Fruit fly (Drosophila melanogaster) whole organism, embryonic: ENCODE data around the gene CG7320.

Source experiments
- Blimp-1 ChIP-seq: fragments of 200-800 bp; sonication (Bioruptor generic); optimal IDR thresholded peaks from 3 replicates; lab custom pipeline; 2018; ENCODE audit warnings: missing biosample characterization, missing genetic modification characterization, mild to moderate bottlenecking, moderate library complexity, missing genetic modification reagents
- CG11085 ChIP-seq: fragments of 200-800 bp; sonication (Bioruptor generic); IDR thresholded peaks from 2 replicates; pipeline ENCODE4 v1.3.6; 2022; ENCODE audit warnings: missing biosample characterization, missing genetic modification characterization
- CG11504 ChIP-seq: fragments of 200-800 bp; sonication (Bioruptor generic); optimal IDR thresholded peaks from 3 replicates; lab custom pipeline; 2019; ENCODE audit warnings: missing biosample characterization, mild to moderate bottlenecking, missing genetic modification characterization, moderate library complexity
- CG11695 ChIP-seq: fragments of 200-800 bp; sonication (Bioruptor generic); IDR thresholded peaks from 3 replicates; pipeline ENCODE4 v1.3.6; 2022; ENCODE audit warnings: missing biosample characterization, missing genetic modification characterization
- CG11696 ChIP-seq: fragments of 200-800 bp; sonication (Bioruptor generic); IDR thresholded peaks from 2 replicates; pipeline ENCODE4 v1.3.6; 2022; ENCODE audit warnings: missing biosample characterization, missing genetic modification characterization
- CG14014 ChIP-seq: fragments of 200-800 bp; sonication (Bioruptor generic); IDR thresholded peaks from 2 replicates; pipeline ENCODE4 v1.3.6; 2022; ENCODE audit warnings: missing biosample characterization, missing genetic modification characterization
- CG1529 ChIP-seq: fragments of 200-800 bp; sonication (Bioruptor generic); optimal IDR thresholded peaks from 3 replicates; lab custom pipeline; 2018; ENCODE audit warnings: missing biosample characterization, missing genetic modification characterization
- CG17361 ChIP-seq: fragments of 200-800 bp; sonication (Bioruptor generic); IDR thresholded peaks from 3 replicates; pipeline ENCODE4 v1.3.6; 2022; ENCODE audit warnings: missing biosample characterization, missing genetic modification characterization
- CG2120 ChIP-seq: fragments of 200-800 bp; sonication (Bioruptor generic); optimal IDR thresholded peaks from 3 replicates; lab custom pipeline; 2016; ENCODE audit warnings: missing biosample characterization, missing genetic modification characterization
- CG30020 ChIP-seq: fragments of 200-800 bp; optimal IDR thresholded peaks from 2 replicates; lab custom pipeline; 2019; ENCODE audit warnings: missing biosample characterization, mild to moderate bottlenecking, missing genetic modification characterization, moderate library complexity
- CG30403 ChIP-seq: fragments of 200-800 bp; sonication (Bioruptor generic); optimal IDR thresholded peaks from 3 replicates; lab custom pipeline; 2016; ENCODE audit warnings: missing biosample characterization, missing genetic modification characterization
- CG30431 ChIP-seq: fragments of 200-800 bp; sonication (Bioruptor generic); optimal IDR thresholded peaks from 2 replicates; lab custom pipeline; 2017; ENCODE audit warnings: missing biosample characterization, missing genetic modification characterization
- CG31441 ChIP-seq: fragments of 200-800 bp; sonication (Bioruptor generic); IDR thresholded peaks from 2 replicates; pipeline ENCODE4 v1.3.6; 2022; ENCODE audit warnings: missing biosample characterization, missing genetic modification characterization
- CG6272 ChIP-seq: fragments of 200-800 bp; sonication (Bioruptor generic); IDR thresholded peaks from 2 replicates; pipeline ENCODE4 v1.3.6; 2022; ENCODE audit warnings: missing biosample characterization, missing genetic modification characterization
- CG7786 ChIP-seq: fragments of 200-800 bp; sonication (Bioruptor generic); optimal IDR thresholded peaks from 2 replicates; lab custom pipeline; 2016; ENCODE audit warnings: missing biosample characterization, missing genetic modification characterization
- CHES-1-like ChIP-seq: fragments of 200-800 bp; sonication (Bioruptor generic); optimal IDR thresholded peaks from 2 replicates; lab custom pipeline; 2016; ENCODE audit warnings: missing biosample characterization, missing genetic modification characterization
- D ChIP-seq, 2 experiments: fragments of 200-800 bp in 1 of 2; fragments of >200 bp in 1 of 2; sonication (Bioruptor generic) in 1 of 2; optimal IDR thresholded peaks; 2 replicates in 1 of 2; 3 replicates in 1 of 2; lab custom pipeline; 2017; ENCODE audit warnings: mild to moderate bottlenecking in 1 of 2, missing biosample characterization in 1 of 2, missing genetic modification characterization in 1 of 2, missing genetic modification reagents in 1 of 2
- Dbx ChIP-seq: fragments of 200-800 bp; sonication (Bioruptor generic); IDR thresholded peaks from 3 replicates; pipeline ENCODE4 v1.3.6; 2022; ENCODE audit warnings: missing biosample characterization, missing genetic modification characterization
- Doc2 ChIP-seq: fragments of 200-800 bp; sonication (Bioruptor generic); IDR thresholded peaks from 2 replicates; pipeline ENCODE4 v1.3.6; 2022; ENCODE audit warnings: missing biosample characterization, missing genetic modification characterization
- Eip74EF ChIP-seq, 2 experiments: fragments of 200-800 bp in 1 of 2; fragments of >200 bp in 1 of 2; sonication (Bioruptor generic) in 1 of 2; optimal IDR thresholded peaks; 2 replicates each; lab custom pipeline; 2017 to 2019; ENCODE audit warnings: missing biosample characterization in 2 of 2, missing genetic modification characterization in 2 of 2, mild to moderate bottlenecking in 1 of 2, moderate library complexity in 1 of 2
- Ets97D ChIP-seq: fragments of 200-800 bp; sonication (Bioruptor generic); optimal IDR thresholded peaks from 3 replicates; lab custom pipeline; 2016; ENCODE audit warnings: missing biosample characterization, missing genetic modification characterization
- HHEX ChIP-seq: fragments of 200-800 bp; sonication (Bioruptor generic); optimal IDR thresholded peaks from 3 replicates; lab custom pipeline; 2017; ENCODE audit warnings: missing biosample characterization, mild to moderate bottlenecking, missing genetic modification characterization, missing genetic modification reagents
- HLH54F ChIP-seq: fragments of 200-800 bp; sonication (Bioruptor generic); optimal IDR thresholded peaks from 3 replicates; lab custom pipeline; 2016; ENCODE audit warnings: missing biosample characterization, missing genetic modification characterization
- NC2α ChIP-seq: fragments of 200-800 bp; sonication (Bioruptor generic); optimal IDR thresholded peaks from 2 replicates; lab custom pipeline; 2016; ENCODE audit warnings: missing biosample characterization, missing genetic modification characterization
- Nf-YA ChIP-seq: fragments of 200-800 bp; sonication (Bioruptor generic); IDR thresholded peaks from 2 replicates; pipeline ENCODE4 v1.3.6; 2022; ENCODE audit warnings: missing biosample characterization, missing genetic modification characterization
- NfI ChIP-seq: fragments of 200-800 bp; sonication (Bioruptor generic); optimal IDR thresholded peaks from 3 replicates; lab custom pipeline; 2018; ENCODE audit warnings: missing biosample characterization, mild to moderate bottlenecking, missing genetic modification characterization, moderate library complexity
- Poxn ChIP-seq: fragments of 200-800 bp; sonication (Bioruptor generic); IDR thresholded peaks from 2 replicates; pipeline ENCODE4 v1.3.6; 2022; ENCODE audit warnings: missing biosample characterization, missing genetic modification characterization
- Ssrp ChIP-seq: fragments of 200-800 bp; sonication (Bioruptor generic); optimal IDR thresholded peaks from 2 replicates; lab custom pipeline; 2018; ENCODE audit warnings: missing biosample characterization, mild to moderate bottlenecking, missing genetic modification characterization, moderate library complexity
- Xrp1 ChIP-seq: fragments of 200-800 bp; sonication (Bioruptor generic); IDR thresholded peaks from 2 replicates; pipeline ENCODE4 v1.3.6; 2022; ENCODE audit warnings: missing biosample characterization, missing genetic modification characterization
- YL-1 ChIP-seq: fragments of 200-800 bp; sonication (Bioruptor generic); optimal IDR thresholded peaks from 3 replicates; lab custom pipeline; 2017; ENCODE audit warnings: missing biosample characterization, mild to moderate bottlenecking, missing genetic modification characterization
- bsh ChIP-seq, 2 experiments: fragments of 200-800 bp; sonication (Bioruptor generic); optimal IDR thresholded peaks; 2 replicates each; lab custom pipeline; 2017 to 2018; ENCODE audit warnings: mild to moderate bottlenecking in 2 of 2, missing biosample characterization in 2 of 2, missing genetic modification characterization in 2 of 2, moderate library complexity in 1 of 2
- cato ChIP-seq: fragments of 200-800 bp; sonication (Bioruptor generic); optimal IDR thresholded peaks from 2 replicates; lab custom pipeline; 2016; ENCODE audit warnings: missing biosample characterization, missing genetic modification characterization, borderline replicate concordance
- crol ChIP-seq: fragments of 200-800 bp; sonication (Bioruptor generic); IDR thresholded peaks from 2 replicates; pipeline ENCODE4 v1.3.6; 2022; ENCODE audit warnings: missing biosample characterization, missing genetic modification characterization
- dimm ChIP-seq: fragments of 200-800 bp; sonication (Bioruptor generic); IDR thresholded peaks from 2 replicates; pipeline ENCODE4 v1.3.6; 2022; ENCODE audit warnings: missing biosample characterization, missing genetic modification characterization
- eve ChIP-seq, 2 experiments: fragments of >200 bp; optimal IDR thresholded peaks; 2 replicates each; lab custom pipeline; 2017; ENCODE audit warnings: missing biosample characterization in 2 of 2, missing genetic modification characterization in 2 of 2
- exex ChIP-seq: fragments of 200-800 bp; sonication (Bioruptor generic); optimal IDR thresholded peaks from 4 replicates; lab custom pipeline; 2018; ENCODE audit warnings: missing biosample characterization, mild to moderate bottlenecking, missing genetic modification characterization, moderate library complexity
- fru ChIP-seq: fragments of >200 bp; optimal IDR thresholded peaks from 2 replicates; lab custom pipeline; 2017
- gem ChIP-seq: fragments of 200-800 bp; sonication (Bioruptor generic); optimal IDR thresholded peaks from 2 replicates; lab custom pipeline; 2019; ENCODE audit warnings: missing biosample characterization, mild to moderate bottlenecking, missing genetic modification characterization, moderate library complexity
- insv ChIP-seq, 2 experiments: fragments of 200-800 bp; sonication (Bioruptor generic); optimal IDR thresholded peaks; 3 replicates each; lab custom pipeline; 2016 to 2018; ENCODE audit warnings: missing biosample characterization in 2 of 2, missing genetic modification characterization in 2 of 2
- kni ChIP-seq: fragments of 200-800 bp; sonication (Bioruptor generic); optimal IDR thresholded peaks from 3 replicates; lab custom pipeline; 2017; ENCODE audit warnings: mild to moderate bottlenecking, missing biosample characterization, missing genetic modification reagents, missing genetic modification characterization
- nau ChIP-seq: fragments of 200-800 bp; sonication (Bioruptor generic); optimal IDR thresholded peaks from 3 replicates; lab custom pipeline; 2017; ENCODE audit warnings: missing biosample characterization, mild to moderate bottlenecking, missing genetic modification characterization, missing genetic modification reagents
- nerfin-2 ChIP-seq: fragments of 200-800 bp; sonication (Bioruptor generic); IDR thresholded peaks from 2 replicates; pipeline ENCODE4 v1.3.6; 2022; ENCODE audit warnings: missing biosample characterization, missing genetic modification characterization; ENCODE audit not compliant: partially characterized antibody
- odd ChIP-seq: fragments of 200-800 bp; sonication (Bioruptor generic); optimal IDR thresholded peaks from 2 replicates; lab custom pipeline; 2017; ENCODE audit warnings: missing biosample characterization, mild to moderate bottlenecking, missing genetic modification characterization
- sd ChIP-seq: fragments of 200-800 bp; sonication (Bioruptor generic); optimal IDR thresholded peaks from 3 replicates; lab custom pipeline; 2018; ENCODE audit warnings: missing biosample characterization, mild to moderate bottlenecking, missing genetic modification characterization, moderate library complexity
- sens ChIP-seq: fragments of 200-800 bp; sonication (Bioruptor generic); peaks from one replicate; lab custom pipeline; 2016; ENCODE audit warnings: missing biosample characterization, missing genetic modification characterization
- slp2 ChIP-seq: fragments of 200-800 bp; sonication (Bioruptor generic); optimal IDR thresholded peaks from 2 replicates; lab custom pipeline; 2016; ENCODE audit warnings: missing biosample characterization, missing genetic modification characterization
- stwl ChIP-seq: fragments of 200-800 bp; sonication (Bioruptor generic); optimal IDR thresholded peaks from 3 replicates; lab custom pipeline; 2018; ENCODE audit warnings: missing biosample characterization, mild to moderate bottlenecking, missing genetic modification characterization, moderate library complexity
- zen2 ChIP-seq: fragments of 200-800 bp; sonication (Bioruptor generic); IDR thresholded peaks from 3 replicates; pipeline ENCODE4 v1.3.6; 2022; ENCODE audit warnings: missing biosample characterization, missing genetic modification characterization; ENCODE audit not compliant: partially characterized antibody

The CG7320 gene

dm6 chr3L:18240986-18241625, 39.8 kb downstream of the CG7320 start (continued):
- peak; percentile 11 for TF ChIP-seq CG30403 (GFP tag; lab: Kevin White, UChicago)
- peak; percentile 18; the same call in 1 of the 2 replicates for TF ChIP-seq CG31441 (GFP tag; lab: Robert Waterston, UW)
- TF ChIP-seq HLH54F, result no peak
- TF ChIP-seq CG11504, result peak; percentile 53
- no peak for TF ChIP-seq kni (GFP tag; lab: Kevin White, UChicago)
- peak; percentile 29 for TF ChIP-seq Blimp-1 (GFP tag; lab: Kevin White, UChicago)
- no peak for TF ChIP-seq Poxn (GFP tag; lab: Robert Waterston, UW)
- TF ChIP-seq Eip74EF (GFP tag; optimal IDR thresholded peaks at IDR 0.05; lab: Kevin White, UChicago), result peak in 1 of 2 experiments; percentile 0
- no peak for TF ChIP-seq crol (GFP tag; lab: Robert Waterston, UW)
- no peak for TF ChIP-seq dimm
- no peak for TF ChIP-seq CG2120 (GFP tag; lab: Kevin White, UChicago)
- peak; percentile 49 for TF ChIP-seq gem (tag; lab: Kevin White, UChicago)
- no peak for TF ChIP-seq D (optimal IDR thresholded peaks at IDR 0.05; lab: Kevin White, UChicago)
- peak; percentile 37 for TF ChIP-seq D (GFP tag; optimal IDR thresholded peaks at IDR 0.05; lab: Kevin White, UChicago)
- no peak for TF ChIP-seq CG14014 (GFP tag; lab: Robert Waterston, UW)
- TF ChIP-seq Xrp1, result 0 out of 2 replicates have a peak, but pooled peaks have one; percentile 5
- peak in 1 of 2 experiments; percentile 3 for TF ChIP-seq eve (GFP tag; optimal IDR thresholded peaks at IDR 0.05; lab: Kevin White, UChicago)
- TF ChIP-seq sens, result peak; percentile 76
- TF ChIP-seq cato (GFP tag; lab: Kevin White, UChicago), result no peak
- TF ChIP-seq CG1529 (GFP tag; lab: Kevin White, UChicago), result peak; percentile 6

- peak; percentile 43; the same call in 1 of the 2 replicates for TF ChIP-seq Nf-YA
- TF ChIP-seq dimm, result no peak
- TF ChIP-seq CG11696 (GFP tag; lab: Robert Waterston, UW), result 0 out of 2 replicates have a peak, but pooled peaks have one; percentile 6
- no peak for TF ChIP-seq NfI (GFP tag; lab: Kevin White, UChicago)
- TF ChIP-seq D (optimal IDR thresholded peaks at IDR 0.05; lab: Kevin White, UChicago), result no peak
- peak; percentile 8 for TF ChIP-seq D (GFP tag; optimal IDR thresholded peaks at IDR 0.05; lab: Kevin White, UChicago)
- TF ChIP-seq Ets97D (GFP tag; lab: Kevin White, UChicago), result no peak
- TF ChIP-seq CHES-1-like (GFP tag; lab: Kevin White, UChicago), result no peak
- no peak for TF ChIP-seq CG2120 (GFP tag; lab: Kevin White, UChicago)
- TF ChIP-seq zen2 (GFP tag; lab: Robert Waterston, UW), result no peak
- TF ChIP-seq CG11695 (GFP tag; lab: Robert Waterston, UW), result no peak
- no peak for TF ChIP-seq slp2 (GFP tag; lab: Kevin White, UChicago)
- TF ChIP-seq fru, result no peak
- TF ChIP-seq YL-1 (GFP tag; lab: Kevin White, UChicago), result peak; percentile 35
- no peak for TF ChIP-seq Dbx (GFP tag; lab: Robert Waterston, UW)
- no peak for TF ChIP-seq Doc2 (GFP tag; lab: Robert Waterston, UW)
- no peak for TF ChIP-seq CG6272 (GFP tag; lab: Robert Waterston, UW)
- TF ChIP-seq bsh (GFP tag; optimal IDR thresholded peaks at IDR 0.05; lab: Kevin White, UChicago), result peak in 1 of 2 experiments; percentile 49
- no peak for TF ChIP-seq HHEX (GFP tag; lab: Kevin White, UChicago)
- TF ChIP-seq NC2α (GFP tag; lab: Kevin White, UChicago), result no peak
- no peak for TF ChIP-seq nau
- TF ChIP-seq Blimp-1 (GFP tag; lab: Kevin White, UChicago), result peak; percentile 46
- TF ChIP-seq exex, result no peak
- TF ChIP-seq CG7786 (GFP tag; lab: Kevin White, UChicago), result no peak
- TF ChIP-seq CG30020 (tag; lab: Kevin White, UChicago), result no peak
- no peak for TF ChIP-seq CG11504
- peak; percentile 54 for TF ChIP-seq odd (GFP tag; lab: Kevin White, UChicago)
- no peak for TF ChIP-seq insv (GFP tag; optimal IDR thresholded peaks at IDR 0.05; lab: Kevin White, UChicago)
- peak; percentile 14 for TF ChIP-seq stwl (tag; lab: Kevin White, UChicago)
- no peak for TF ChIP-seq sd (tag; lab: Kevin White, UChicago)
- TF ChIP-seq CG30431, result no peak
- TF ChIP-seq CG11085, result no peak
- TF ChIP-seq nerfin-2, result no peak
- no peak for TF ChIP-seq Ssrp (tag; lab: Kevin White, UChicago)
- no peak for TF ChIP-seq CG17361 (GFP tag; lab: Robert Waterston, UW)
Measured at dm6 chr3L:18242096-18242495, 40.8 kb downstream of the CG7320 start.
